Fruit fly (Drosophila melanogaster): ENCODE results near the gene hop.

DNA sequence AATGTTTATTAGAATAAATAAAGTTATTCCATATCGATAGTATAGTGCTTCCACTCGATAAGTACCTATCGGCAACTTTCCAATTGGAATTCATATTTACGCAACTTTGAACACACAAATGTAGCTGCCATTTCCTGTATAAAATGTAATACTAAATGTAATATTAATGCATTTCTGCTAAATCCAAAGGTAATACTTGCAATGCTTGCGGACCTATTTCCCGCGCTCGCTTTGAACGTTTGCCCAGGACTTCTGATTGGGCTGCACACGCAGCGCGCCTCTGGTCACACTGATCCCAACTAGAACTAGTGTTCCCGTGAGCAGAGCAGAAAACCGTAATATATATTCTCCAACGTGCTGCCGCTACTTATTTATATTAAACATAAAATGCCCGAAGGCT lies 1.5 kb upstream of the hop start, which contains the start of gene dlg1:
- TF ChIP-seq ey (GFP tag; optimal IDR thresholded peaks at IDR 0.05) (no peak), Rel (GFP tag; optimal IDR thresholded peaks at IDR 0.05) (no peak), Rel (tag; optimal IDR thresholded peaks at IDR 0.05) (no peak), Abd-B (GFP tag; optimal IDR thresholded peaks at IDR 0.05) (no peak), rgr (GFP tag; optimal IDR thresholded peaks at IDR 0.05) (no peak), jim (GFP tag; optimal IDR thresholded peaks at IDR 0.05) (no peak), lola (GFP tag; optimal IDR thresholded peaks at IDR 0.05) (no peak), OdsH (GFP tag; optimal IDR thresholded peaks at IDR 0.05) (no peak), Dfd (GFP tag; optimal IDR thresholded peaks at IDR 0.05) (no peak), woc (GFP tag; optimal IDR thresholded peaks at IDR 0.05) (no peak)
